Worm (Caenorhabditis elegans) whole organism, L2 larva: Measurements from ENCODE around the gene T21C12.8.

Experiments
- C34F6.9 ChIP-seq: fragments of 150-350 bp; optimal IDR thresholded peaks from 2 replicates; lab custom pipeline; 2014; ENCODE audit warnings: missing biosample characterization, missing genetic modification characterization
- Y55F3AM.14 ChIP-seq: fragments of 200-800 bp; sonication (Bioruptor generic); optimal IDR thresholded peaks from 2 replicates; lab custom pipeline; 2018; ENCODE audit warnings: mild to moderate bottlenecking, missing genetic modification characterization, missing compliant biosample characterization
- alr-1 ChIP-seq: fragments of 150-350 bp; optimal IDR thresholded peaks from 2 replicates; lab custom pipeline; 2014; ENCODE audit warnings: missing biosample characterization, missing genetic modification characterization
- ama-1 ChIP-seq: fragments of 150-350 bp; optimal IDR thresholded peaks from 2 replicates; lab custom pipeline; 2018; ENCODE audit warnings: inconsistent platforms
- mdl-1 ChIP-seq, 2 experiments: fragments of 150-350 bp in 1 of 2; sonication (generic microtip) in 1 of 2; optimal IDR thresholded peaks; 2 replicates each; lab custom pipeline; 2017; ENCODE audit warnings: missing biosample characterization in 2 of 2, missing genetic modification characterization in 2 of 2
- nhr-10 ChIP-seq: sonication (generic microtip); optimal IDR thresholded peaks from 2 replicates; lab custom pipeline; 2017; ENCODE audit warnings: missing biosample characterization, missing genetic modification characterization
- nhr-237 ChIP-seq: fragments of 150-350 bp; optimal IDR thresholded peaks from 2 replicates; lab custom pipeline; 2014; ENCODE audit warnings: missing biosample characterization, missing genetic modification characterization
- nhr-25 ChIP-seq: fragments of 150-350 bp; sonication (generic microtip); optimal IDR thresholded peaks from 3 replicates; lab custom pipeline; 2014; ENCODE audit warnings: missing biosample characterization, missing genetic modification characterization
- nhr-6 ChIP-seq: fragments of 150-350 bp; optimal IDR thresholded peaks from 2 replicates; lab custom pipeline; 2014; ENCODE audit warnings: missing biosample characterization, missing genetic modification characterization
- sma-9 ChIP-seq, 2 experiments: fragments of 150-350 bp in 1 of 2; sonication (generic microtip) in 1 of 2; optimal IDR thresholded peaks; 2 replicates each; lab custom pipeline; 2014 to 2016; ENCODE audit warnings: missing genetic modification characterization in 2 of 2, mild to moderate bottlenecking in 1 of 2, missing biosample characterization in 1 of 2, missing compliant biosample characterization in 1 of 2, missing genetic modification reagents in 1 of 2, moderate library complexity in 1 of 2
- snpc-4 ChIP-seq: fragments of 150-350 bp; optimal IDR thresholded peaks from 2 replicates; lab custom pipeline; 2014; ENCODE audit warnings: missing biosample characterization, missing genetic modification characterization
- unc-55 ChIP-seq: fragments of 150-350 bp; sonication (generic microtip); optimal IDR thresholded peaks from 3 replicates; lab custom pipeline; 2014; ENCODE audit warnings: missing biosample characterization, missing genetic modification reagents, missing genetic modification characterization
- zag-1 ChIP-seq: fragments of 150-350 bp; optimal IDR thresholded peaks from 2 replicates; lab custom pipeline; 2014; ENCODE audit warnings: missing biosample characterization, missing genetic modification characterization

ce11 chrIII:10505182-10505581 is 47.6 kb downstream of the T21C12.8 start, which contains the start of the genes taf-11.3 and urm-1:
- TF ChIP-seq nhr-25 (tag; lab: Kevin White, UChicago) (peak; percentile 71), Y55F3AM.14 (GFP tag; lab: Kevin White, UChicago) (no peak), sma-9 (GFP tag; optimal IDR thresholded peaks at IDR 0.05; lab: Kevin White, UChicago) (peak; percentile 79), sma-9 (tag; optimal IDR thresholded peaks at IDR 0.05; lab: Kevin White, UChicago) (no peak), nhr-237 (no peak), zag-1 (tag; lab: Kevin White, UChicago) (peak; percentile 3), mdl-1 (tag; optimal IDR thresholded peaks at IDR 0.05; lab: Kevin White, UChicago) (no peak), snpc-4 (peak; percentile 78), alr-1 (tag; lab: Kevin White, UChicago) (no peak), ama-1 (no peak), unc-55 (GFP tag; lab: Kevin White, UChicago) (peak; percentile 88), nhr-10 (no peak), C34F6.9 (peak; percentile 88), nhr-6 (tag; lab: Kevin White, UChicago) (peak; percentile 57)
